Worm (Caenorhabditis elegans): ENCODE results near the gene Y67D2.5.

DNA sequence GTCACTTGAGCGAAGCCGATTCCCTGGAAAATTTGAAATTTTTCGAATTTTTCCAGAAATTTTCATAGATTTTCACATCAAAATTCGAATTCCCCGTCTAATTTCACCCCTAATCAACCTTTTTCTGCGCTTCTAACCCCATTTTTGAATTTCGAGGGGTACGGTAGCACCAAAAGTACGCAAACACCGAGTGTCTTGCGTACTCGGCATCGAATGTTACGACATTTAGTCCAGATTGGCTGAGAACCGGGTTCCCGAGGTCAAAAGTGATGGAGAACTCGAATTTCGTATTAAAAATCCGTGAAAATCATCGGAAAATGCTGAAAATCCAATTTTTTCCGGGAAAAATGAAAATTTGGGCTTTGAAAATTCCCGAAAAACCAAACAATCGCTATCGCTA lies 11.6 kb downstream of the Y67D2.5 start:
- TF ChIP-seq sma-3 (GFP tag; optimal IDR thresholded peaks at IDR 0.05) (no peak), lin-13 (GFP tag; optimal IDR thresholded peaks at IDR 0.05) (no peak), egl-27 (tag; optimal IDR thresholded peaks at IDR 0.05) (no peak), nhr-77 (tag; optimal IDR thresholded peaks at IDR 0.05) (no peak), elt-1 (tag; optimal IDR thresholded peaks at IDR 0.05) (no peak), ama-1 (optimal IDR thresholded peaks at IDR 0.05) (no peak), nhr-6 (tag; optimal IDR thresholded peaks at IDR 0.05) (no peak), nhr-237 (tag; optimal IDR thresholded peaks at IDR 0.05) (no peak)

All from whole organism, L2 larva.